Worm (Caenorhabditis elegans): ENCODE measurements around the gene C23F12.4.

Gene C23F12.4

DNA sequence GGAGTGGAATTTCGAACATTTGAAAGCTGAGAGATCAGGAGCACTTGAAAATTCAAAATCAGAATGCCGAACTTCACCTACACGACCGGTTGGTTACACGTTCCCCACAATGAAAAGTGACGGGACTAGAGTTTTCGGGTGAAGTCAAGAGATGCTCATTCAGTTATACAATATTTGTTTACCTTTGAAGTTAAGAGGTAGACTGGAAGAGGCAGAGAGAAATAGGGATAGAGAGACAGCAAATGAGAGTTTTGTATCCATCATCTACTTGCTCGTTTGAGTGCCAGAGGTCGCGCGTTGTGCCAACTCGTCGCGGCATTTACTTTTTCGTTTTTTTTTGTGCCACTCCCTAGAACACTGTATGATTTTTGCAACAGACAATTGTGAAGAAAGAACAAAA, 23.6 kb downstream of the C23F12.4 start:
- TF ChIP-seq unc-62 (GFP tag; optimal IDR thresholded peaks at IDR 0.05) (no peak), pha-4 (tag; optimal IDR thresholded peaks at IDR 0.05) (peak; percentile 87)

DNA sequence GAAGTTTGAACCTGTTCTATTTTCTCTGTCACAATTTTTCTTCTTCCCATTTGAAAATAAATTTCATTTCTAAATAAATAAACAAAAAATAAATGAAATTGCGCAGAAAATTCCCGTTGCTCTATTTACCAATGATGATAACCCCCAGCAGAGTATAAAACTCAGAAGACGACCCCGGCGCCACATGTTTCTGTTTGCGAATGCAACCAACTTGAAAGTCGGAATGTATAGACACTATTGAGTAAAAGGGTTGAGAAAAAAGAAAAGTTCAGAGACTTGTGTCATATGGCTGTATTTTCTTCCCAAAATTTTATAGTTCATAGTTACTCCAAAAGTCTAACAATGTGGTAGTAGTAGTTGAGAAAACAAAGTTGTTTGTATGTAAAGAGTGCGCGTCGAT, 24.5 kb downstream of the C23F12.4 start:
- TF ChIP-seq pha-4 (tag; optimal IDR thresholded peaks at IDR 0.05) (peak; percentile 72), snpc-4 (tag; optimal IDR thresholded peaks at IDR 0.05) (no peak)

DNA sequence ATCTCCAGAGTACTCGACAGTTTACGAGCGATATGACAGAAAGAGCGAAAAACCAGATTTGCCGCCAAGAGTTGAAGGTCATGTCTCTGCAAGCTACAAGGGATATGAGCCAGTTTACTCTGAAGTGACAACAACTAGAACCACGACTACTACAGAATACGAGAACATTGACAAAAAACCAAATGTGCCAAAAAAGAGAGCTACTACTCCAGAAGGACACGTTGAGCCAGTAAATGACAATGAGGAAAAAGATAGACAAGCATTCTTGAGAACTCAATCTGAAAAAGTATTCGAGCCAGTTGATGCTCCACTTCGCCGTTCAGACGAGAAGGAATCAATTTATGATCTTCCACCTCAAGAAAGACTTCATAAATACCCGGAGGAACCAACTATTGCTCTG, 30.2 kb downstream of the C23F12.4 start:
- no peak for TF ChIP-seq elt-3 (tag; optimal IDR thresholded peaks at IDR 0.05)
- TF ChIP-seq nhr-11 (tag; optimal IDR thresholded peaks at IDR 0.05), result no peak
- TF ChIP-seq mdl-1 (tag; optimal IDR thresholded peaks at IDR 0.05), result no peak
- TF ChIP-seq egl-5 (tag; optimal IDR thresholded peaks at IDR 0.05), result no peak
- no peak for TF ChIP-seq daf-12 (tag; optimal IDR thresholded peaks at IDR 0.05)
- no peak for TF ChIP-seq pqm-1 (tag; optimal IDR thresholded peaks at IDR 0.05)
- no peak for TF ChIP-seq ZK546.5 (tag; optimal IDR thresholded peaks at IDR 0.05)
- no peak for TF ChIP-seq unc-62 (GFP tag; optimal IDR thresholded peaks at IDR 0.05)
- no peak for TF ChIP-seq nfya-1 (tag; optimal IDR thresholded peaks at IDR 0.05; ENCODE audit: insufficient read depth)
- no peak for TF ChIP-seq egl-27 (tag; optimal IDR thresholded peaks at IDR 0.05)
- TF ChIP-seq pha-4 (tag; optimal IDR thresholded peaks at IDR 0.05), result no peak
- no peak for TF ChIP-seq unc-39 (tag; optimal IDR thresholded peaks at IDR 0.05)
- TF ChIP-seq fkh-2 (tag; optimal IDR thresholded peaks at IDR 0.05), result no peak
- TF ChIP-seq lsy-12 (tag; optimal IDR thresholded peaks at IDR 0.05), result no peak
- TF ChIP-seq ceh-9 (tag; optimal IDR thresholded peaks at IDR 0.05), result no peak
- TF ChIP-seq aly-2 (tag; optimal IDR thresholded peaks at IDR 0.05), result no peak
- no peak for TF ChIP-seq nhr-43 (tag; optimal IDR thresholded peaks at IDR 0.05; ENCODE audit: poor library complexity, severe bottlenecking)

DNA sequence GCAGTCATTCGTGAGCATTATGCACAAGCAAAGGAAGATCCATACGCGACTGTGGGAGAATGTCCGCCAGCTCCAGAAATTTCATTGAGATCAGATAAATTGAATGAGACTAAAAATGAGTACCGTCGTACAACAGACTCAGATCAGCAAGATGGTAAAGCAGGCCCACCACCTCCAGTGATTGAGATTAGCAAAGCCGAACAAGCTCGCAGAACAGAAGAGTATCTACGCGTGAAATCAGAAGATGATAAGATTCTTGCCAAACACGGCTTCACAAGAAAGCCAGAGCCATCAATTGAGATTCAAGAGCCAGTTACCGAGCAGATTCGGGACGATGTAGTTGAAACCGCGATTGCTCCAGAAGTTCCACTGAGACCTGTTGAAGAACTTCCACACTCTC, 30.8 kb downstream of the C23F12.4 start:
- TF ChIP-seq egl-27 (tag; optimal IDR thresholded peaks at IDR 0.05) (no peak), elt-2 (tag; optimal IDR thresholded peaks at IDR 0.05) (no peak), ztf-4 (tag; optimal IDR thresholded peaks at IDR 0.05) (no peak), nhr-25 (tag; optimal IDR thresholded peaks at IDR 0.05) (no peak), eor-1 (tag; optimal IDR thresholded peaks at IDR 0.05) (no peak), nhr-237 (tag; optimal IDR thresholded peaks at IDR 0.05) (no peak), mml-1 (tag; optimal IDR thresholded peaks at IDR 0.05) (no peak), ceh-9 (tag; optimal IDR thresholded peaks at IDR 0.05) (no peak), ceh-82 (tag; optimal IDR thresholded peaks at IDR 0.05) (no peak), jun-1 (tag; optimal IDR thresholded peaks at IDR 0.05) (no peak), fkh-10 (GFP tag; optimal IDR thresholded peaks at IDR 0.05) (no peak), unc-62 (GFP tag; optimal IDR thresholded peaks at IDR 0.05) (no peak), tbx-2 (tag; optimal IDR thresholded peaks at IDR 0.05) (no peak), nfya-1 (tag; optimal IDR thresholded peaks at IDR 0.05; ENCODE audit: insufficient read depth) (no peak)

DNA sequence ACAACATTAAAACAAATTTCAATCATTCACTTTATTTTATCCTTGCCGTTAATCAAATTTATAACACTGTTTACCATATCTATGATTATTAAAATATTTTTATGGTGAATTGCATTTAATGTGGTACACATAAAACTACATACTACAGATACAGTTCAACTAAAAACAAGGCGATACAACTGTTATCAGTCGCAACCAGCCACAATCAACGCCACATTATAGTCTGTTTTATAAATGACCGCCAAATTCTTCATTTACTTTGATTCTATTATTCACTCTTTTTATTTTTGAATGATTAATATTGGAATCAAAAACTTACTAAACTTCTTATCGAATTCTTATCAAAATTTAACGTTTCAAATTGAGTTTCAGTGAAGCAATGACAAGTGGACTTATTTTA, 40.9 kb downstream of the C23F12.4 start, which contains the start of gene B0272.4:
Gene B0272.4, plus strand, starts transcription at position 373 of the 400 bp plus-strand sequence.
- TF ChIP-seq nhr-11 (tag; optimal IDR thresholded peaks at IDR 0.05), result no peak
- peak; percentile 97 for TF ChIP-seq pqm-1 (tag; optimal IDR thresholded peaks at IDR 0.05)
- TF ChIP-seq sea-2 (GFP tag; optimal IDR thresholded peaks at IDR 0.05), result no peak
- no peak for TF ChIP-seq daf-12 (tag; optimal IDR thresholded peaks at IDR 0.05)
- no peak for TF ChIP-seq jun-1 (tag; optimal IDR thresholded peaks at IDR 0.05)
- TF ChIP-seq ZK546.5 (tag; optimal IDR thresholded peaks at IDR 0.05), result no peak
- TF ChIP-seq ceh-28 (tag; optimal IDR thresholded peaks at IDR 0.05), result peak; percentile 16
- peak; percentile 93 for TF ChIP-seq elt-2 (tag; optimal IDR thresholded peaks at IDR 0.05)
- peak; percentile 45 for TF ChIP-seq skn-1 (tag; optimal IDR thresholded peaks at IDR 0.05)
- no peak for TF ChIP-seq ceh-82 (tag; optimal IDR thresholded peaks at IDR 0.05)
- TF ChIP-seq fos-1 (tag; optimal IDR thresholded peaks at IDR 0.05), result no peak
- peak; percentile 9 for TF ChIP-seq pha-4 (tag; optimal IDR thresholded peaks at IDR 0.05)
- TF ChIP-seq nhr-25 (tag; optimal IDR thresholded peaks at IDR 0.05), result no peak

DNA sequence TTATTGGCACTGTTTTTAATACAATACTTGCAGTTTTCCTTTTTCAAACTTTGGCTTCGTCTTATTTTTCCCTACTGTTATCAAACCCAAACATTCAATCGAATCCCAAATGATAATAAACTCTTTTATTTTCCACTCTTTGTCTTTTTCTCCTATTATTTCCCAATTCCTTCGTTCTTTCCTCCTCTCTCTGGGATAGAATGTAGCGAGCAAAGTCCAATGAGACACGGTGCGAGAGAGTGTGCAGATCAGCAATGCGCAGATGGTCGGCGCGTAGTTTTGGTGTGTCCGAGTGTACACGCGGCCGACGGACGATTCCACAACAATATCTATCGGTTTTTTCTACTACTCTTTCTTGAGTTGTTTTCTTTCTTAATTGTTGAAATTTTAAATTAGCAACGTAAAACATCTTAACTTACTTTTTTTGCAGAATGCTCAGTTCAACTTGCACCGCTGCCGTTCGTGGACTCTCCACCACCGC, 43.9 kb downstream of the C23F12.4 start, which contains the start of gene B0272.3:
Gene B0272.3, plus strand, starts transcription at position 431 of the 481 bp plus-strand sequence.
- TF ChIP-seq nfya-1 (tag; optimal IDR thresholded peaks at IDR 0.05; ENCODE audit: insufficient read depth) (peak; percentile 26), elt-2 (tag; optimal IDR thresholded peaks at IDR 0.05) (peak; percentile 86), nhr-23 (tag; optimal IDR thresholded peaks at IDR 0.05) (peak; percentile 74), fkh-2 (tag; optimal IDR thresholded peaks at IDR 0.05) (no peak), fkh-10 (GFP tag; optimal IDR thresholded peaks at IDR 0.05) (no peak), fos-1 (tag; optimal IDR thresholded peaks at IDR 0.05) (no peak), nhr-43 (tag; optimal IDR thresholded peaks at IDR 0.05; ENCODE audit: poor library complexity, severe bottlenecking) (peak; percentile 1), pha-4 (tag; optimal IDR thresholded peaks at IDR 0.05) (peak; percentile 71), lin-15B (tag; optimal IDR thresholded peaks at IDR 0.05) (peak; percentile 31), nhr-25 (tag; optimal IDR thresholded peaks at IDR 0.05) (no peak), ZK546.5 (tag; optimal IDR thresholded peaks at IDR 0.05) (no peak), ceh-82 (tag; optimal IDR thresholded peaks at IDR 0.05) (no peak), R02D3.7 (tag; optimal IDR thresholded peaks at IDR 0.05) (no peak), hmg-11 (tag; optimal IDR thresholded peaks at IDR 0.05) (no peak), nhr-12 (tag; optimal IDR thresholded peaks at IDR 0.05) (no peak), zag-1 (tag; optimal IDR thresholded peaks at IDR 0.05) (no peak), elt-3 (tag; optimal IDR thresholded peaks at IDR 0.05) (peak in 1 of 3 experiments; percentile 33), pqm-1 (tag; optimal IDR thresholded peaks at IDR 0.05) (peak; percentile 84), aly-2 (tag; optimal IDR thresholded peaks at IDR 0.05) (no peak), ceh-28 (tag; optimal IDR thresholded peaks at IDR 0.05) (peak; percentile 55), mdl-1 (tag; optimal IDR thresholded peaks at IDR 0.05) (no peak), ztf-11 (tag; optimal IDR thresholded peaks at IDR 0.05) (no peak), jun-1 (tag; optimal IDR thresholded peaks at IDR 0.05) (peak; percentile 61), elt-1 (tag; optimal IDR thresholded peaks at IDR 0.05) (no peak)

All from whole organism, L3 larva.